Worm (Caenorhabditis elegans): Measurements from ENCODE around the gene lim-4.

The lim-4 gene

ce11 chrX:3855717-3856116 is 17.6 kb downstream of the lim-4 start:
- peak; percentile 57 for TF ChIP-seq unc-42 (tag; optimal IDR thresholded peaks at IDR 0.05)
- no peak for TF ChIP-seq hlh-13 (GFP tag; optimal IDR thresholded peaks at IDR 0.05)

ce11 chrX:3853901-3854300 is 19.4 kb downstream of the lim-4 start:
- TF ChIP-seq rnt-1 (tag; optimal IDR thresholded peaks at IDR 0.05), result peak; percentile 85
- TF ChIP-seq C38D4.7 (GFP tag; optimal IDR thresholded peaks at IDR 0.05), result no peak

- peak; percentile 2 for TF ChIP-seq elt-2 (tag; optimal IDR thresholded peaks at IDR 0.05)
- no peak for TF ChIP-seq unc-42 (tag; optimal IDR thresholded peaks at IDR 0.05)
Measured at ce11 chrX:3842398-3842896, 30.9 kb downstream of the lim-4 start, which contains the start of gene ttr-48. Gene ttr-48 (minus strand): TSS chrX:3842448.

- TF ChIP-seq ceh-34 (tag; optimal IDR thresholded peaks at IDR 0.05) (no peak), npax-4 (tag; optimal IDR thresholded peaks at IDR 0.05) (no peak), rnt-1 (tag; optimal IDR thresholded peaks at IDR 0.05) (peak; percentile 5)
Measured at ce11 chrX:3839172-3839571, 34.2 kb downstream of the lim-4 start.

- no peak for TF ChIP-seq tbx-2 (tag; optimal IDR thresholded peaks at IDR 0.05)
- no peak for TF ChIP-seq pag-3 (tag; optimal IDR thresholded peaks at IDR 0.05; ENCODE audit: borderline replicate concordance)
- TF ChIP-seq K02D7.2 (tag; optimal IDR thresholded peaks at IDR 0.05), result no peak
- no peak for TF ChIP-seq tbx-7 (tag; optimal IDR thresholded peaks at IDR 0.05)
- no peak for TF ChIP-seq ceh-34 (tag; optimal IDR thresholded peaks at IDR 0.05)
- TF ChIP-seq ceh-22 (tag; optimal IDR thresholded peaks at IDR 0.05), result no peak
- TF ChIP-seq zip-5 (tag; optimal IDR thresholded peaks at IDR 0.05), result no peak
- no peak for TF ChIP-seq pha-2 (tag; optimal IDR thresholded peaks at IDR 0.05)
- no peak for TF ChIP-seq elt-2 (tag; optimal IDR thresholded peaks at IDR 0.05)
- no peak for TF ChIP-seq ztf-16 (tag; optimal IDR thresholded peaks at IDR 0.05)
Measured at ce11 chrX:3838670-3839069, 34.7 kb downstream of the lim-4 start.

- peak; percentile 40 for TF ChIP-seq ref-2 (tag; optimal IDR thresholded peaks at IDR 0.05)
- no peak for TF ChIP-seq dmd-4 (tag; optimal IDR thresholded peaks at IDR 0.05; ENCODE audit: borderline replicate concordance)
- no peak for TF ChIP-seq nhr-11 (tag; optimal IDR thresholded peaks at IDR 0.05)
Measured at ce11 chrX:3837752-3838159, 35.6 kb downstream of the lim-4 start.

ce11 chrX:3835632-3836031 is 37.7 kb downstream of the lim-4 start:
- TF ChIP-seq tbx-2 (tag; optimal IDR thresholded peaks at IDR 0.05) (no peak), sdc-2 (tag; optimal IDR thresholded peaks at IDR 0.05) (no peak), dmd-4 (tag; optimal IDR thresholded peaks at IDR 0.05; ENCODE audit: borderline replicate concordance) (no peak), nhr-11 (tag; optimal IDR thresholded peaks at IDR 0.05) (no peak), sox-2 (GFP tag; IDR thresholded peaks at IDR 0.05) (no peak), unc-3 (GFP tag; conservative IDR thresholded peaks at IDR 0.05) (no peak), unc-3 (tag; optimal IDR thresholded peaks at IDR 0.05) (no peak), ttx-3 (tag; optimal IDR thresholded peaks at IDR 0.05) (no peak), nhr-232 (tag; optimal IDR thresholded peaks at IDR 0.05) (no peak), fkh-10 (GFP tag; optimal IDR thresholded peaks at IDR 0.05) (no peak), pha-2 (tag; optimal IDR thresholded peaks at IDR 0.05) (no peak), ref-2 (tag; optimal IDR thresholded peaks at IDR 0.05) (no peak), ceh-2 (tag; optimal IDR thresholded peaks at IDR 0.05) (no peak), elt-2 (tag; optimal IDR thresholded peaks at IDR 0.05) (no peak), ceh-19 (GFP tag; optimal IDR thresholded peaks at IDR 0.05) (no peak), ceh-45 (GFP tag; IDR thresholded peaks at IDR 0.05) (no peak), ztf-16 (tag; optimal IDR thresholded peaks at IDR 0.05) (no peak)
